Worm (Caenorhabditis elegans): ENCODE results near the gene fbxa-37.

DNA sequence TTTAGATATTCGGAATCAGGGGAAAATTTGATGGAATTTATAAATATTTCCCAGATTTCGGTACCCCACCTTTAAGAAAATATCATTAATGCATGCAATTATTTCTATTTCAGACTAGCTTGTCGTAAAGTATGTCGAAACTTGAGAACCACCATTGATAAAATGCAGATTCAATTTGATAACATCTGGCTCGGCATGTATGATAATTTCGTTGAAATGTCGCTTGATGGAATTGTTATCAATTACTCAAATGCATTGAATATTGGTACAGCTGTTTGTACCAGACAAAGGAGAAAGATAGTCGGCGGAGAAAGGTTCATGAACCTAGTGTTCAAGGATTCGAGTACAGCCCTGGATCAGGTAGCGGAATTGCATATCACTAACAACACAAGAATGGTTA, 47.1 kb downstream of the fbxa-37 start, which contains the start of gene Y82E9BL.19:
- TF ChIP-seq unc-39 (tag; optimal IDR thresholded peaks at IDR 0.05) (no peak), ces-1 (GFP tag; optimal IDR thresholded peaks at IDR 0.05) (no peak), ztf-11 (tag; optimal IDR thresholded peaks at IDR 0.05) (no peak), elt-3 (tag; optimal IDR thresholded peaks at IDR 0.05) (no peak), lsy-2 (tag; optimal IDR thresholded peaks at IDR 0.05) (no peak), drap-1 (GFP tag; optimal IDR thresholded peaks at IDR 0.05) (no peak), ceh-43 (GFP tag; optimal IDR thresholded peaks at IDR 0.05) (no peak), elt-1 (tag; optimal IDR thresholded peaks at IDR 0.05; ENCODE audit: borderline replicate concordance, insufficient read depth) (no peak), nhr-28 (tag; optimal IDR thresholded peaks at IDR 0.05) (no peak), sptf-1 (tag; optimal IDR thresholded peaks at IDR 0.05) (no peak)

Data from whole organism, mixed stage, embryonic.